Worm (Caenorhabditis elegans) whole organism, L1 larva: ENCODE results near the gene H35N09.1.

ENCODE experiments used
- C04F5.9 ChIP-seq: sonication (generic microtip); optimal IDR thresholded peaks from 2 replicates; lab custom pipeline; 2016; ENCODE audit warnings: missing genetic modification characterization, missing compliant biosample characterization
- C16A3.4 ChIP-seq: fragments of 150-350 bp; optimal IDR thresholded peaks from 2 replicates; lab custom pipeline; 2014; ENCODE audit warnings: missing biosample characterization, missing genetic modification characterization
- C34B4.2 ChIP-seq: sonication (generic microtip); optimal IDR thresholded peaks from 2 replicates; lab custom pipeline; 2017; ENCODE audit warnings: mild to moderate bottlenecking, missing genetic modification characterization, missing compliant biosample characterization
- aha-1 ChIP-seq: fragments of 150-350 bp; optimal IDR thresholded peaks from 2 replicates; lab custom pipeline; 2014; ENCODE audit warnings: missing biosample characterization, missing genetic modification characterization
- alr-1 ChIP-seq: fragments of 200-800 bp; sonication (Bioruptor generic); optimal IDR thresholded peaks from 2 replicates; lab custom pipeline; 2018; ENCODE audit warnings: borderline replicate concordance, mild to moderate bottlenecking, missing genetic modification characterization, missing compliant biosample characterization
- blmp-1 ChIP-seq: fragments of 150-350 bp; optimal IDR thresholded peaks from 2 replicates; lab custom pipeline; 2014; ENCODE audit warnings: missing biosample characterization, missing genetic modification characterization
- ceh-82 ChIP-seq, 3 experiments: fragments of 150-350 bp in 1 of 3; sonication (generic microtip) in 2 of 3; optimal IDR thresholded peaks; 2 replicates each; lab custom pipeline; 2014 to 2017; ENCODE audit warnings: missing biosample characterization in 3 of 3, missing genetic modification characterization in 3 of 3
- ceh-88 ChIP-seq: fragments of 200-800 bp; sonication (Bioruptor generic); IDR thresholded peaks from 2 replicates; pipeline ENCODE4 v1.3.6; 2022; ENCODE audit warnings: missing genetic modification characterization, missing compliant biosample characterization
- ceh-90 ChIP-seq: sonication (generic microtip); optimal IDR thresholded peaks from 2 replicates; lab custom pipeline; 2016; ENCODE audit warnings: missing genetic modification characterization, missing compliant biosample characterization
- dpl-1 ChIP-seq, 3 experiments: fragments of 150-350 bp in 2 of 3; sonication (generic microtip) in 1 of 3; optimal IDR thresholded peaks; 2 replicates each; lab custom pipeline; 2014 to 2017; ENCODE audit warnings: missing biosample characterization in 3 of 3, missing genetic modification characterization in 3 of 3, missing genetic modification reagents in 3 of 3
- dsc-1 ChIP-seq: sonication (generic microtip); optimal IDR thresholded peaks from 2 replicates; lab custom pipeline; 2016; ENCODE audit warnings: mild to moderate bottlenecking, missing genetic modification characterization, missing compliant biosample characterization
- efl-1 ChIP-seq, 4 experiments: fragments of 150-350 bp; optimal IDR thresholded peaks in 3 of 4; peaks in 1 of 4; 1 replicate in 1 of 4; 2 replicates in 3 of 4; lab custom pipeline; 2014; ENCODE audit warnings: missing biosample characterization in 2 of 4, missing genetic modification characterization in 2 of 4, missing genetic modification reagents in 2 of 4
- efl-3 ChIP-seq: fragments of 200-800 bp; sonication (Bioruptor generic); optimal IDR thresholded peaks from 2 replicates; lab custom pipeline; 2018; ENCODE audit warnings: mild to moderate bottlenecking, missing genetic modification characterization, missing compliant biosample characterization
- egl-27 ChIP-seq, 2 experiments: fragments of 150-350 bp in 1 of 2; sonication (generic microtip); optimal IDR thresholded peaks; 3 replicates each; lab custom pipeline; 2017 to 2018; ENCODE audit warnings: missing biosample characterization in 2 of 2, missing genetic modification characterization in 2 of 2, missing genetic modification reagents in 2 of 2
- elt-3 ChIP-seq, 6 experiments: fragments of 150-350 bp in 1 of 6; sonication (generic microtip); optimal IDR thresholded peaks; 2 replicates each; lab custom pipeline; 2017 to 2018; ENCODE audit warnings: missing biosample characterization in 6 of 6, missing genetic modification characterization in 6 of 6, inconsistent platforms in 1 of 6
- ets-5 ChIP-seq: fragments of 200-800 bp; sonication (Bioruptor generic); IDR thresholded peaks from 2 replicates; pipeline ENCODE4 v1.3.6; 2022; ENCODE audit warnings: missing genetic modification characterization, missing compliant biosample characterization
- fkh-10 ChIP-seq: sonication (generic microtip); optimal IDR thresholded peaks from 2 replicates; lab custom pipeline; 2017; ENCODE audit warnings: missing biosample characterization, missing genetic modification reagents, missing genetic modification characterization
- fkh-4 ChIP-seq: sonication (generic microtip); optimal IDR thresholded peaks from 2 replicates; lab custom pipeline; 2016; ENCODE audit warnings: missing compliant biosample characterization, missing genetic modification characterization, borderline replicate concordance
- fkh-8 ChIP-seq: sonication (generic microtip); optimal IDR thresholded peaks from 2 replicates; lab custom pipeline; 2016; ENCODE audit warnings: mild to moderate bottlenecking, missing genetic modification characterization, missing compliant biosample characterization
- grh-1 ChIP-seq: fragments of 200-800 bp; sonication (Bioruptor generic); IDR thresholded peaks from 2 replicates; pipeline ENCODE4 v1.3.6; 2022; ENCODE audit warnings: missing genetic modification reagents, missing genetic modification characterization, missing compliant biosample characterization
- hlh-17 ChIP-seq: fragments of 200-800 bp; sonication (Bioruptor generic); optimal IDR thresholded peaks from 2 replicates; lab custom pipeline; 2018; ENCODE audit warnings: missing genetic modification characterization, mild to moderate bottlenecking, missing compliant biosample characterization, moderate library complexity, borderline replicate concordance
- hpl-2 ChIP-seq: fragments of 150-350 bp; optimal IDR thresholded peaks from 2 replicates; lab custom pipeline; 2014; ENCODE audit warnings: missing biosample characterization, missing genetic modification reagents, missing genetic modification characterization
- irx-1 ChIP-seq: sonication (generic microtip); optimal IDR thresholded peaks from 2 replicates; lab custom pipeline; 2016; ENCODE audit warnings: missing genetic modification characterization, missing compliant biosample characterization
- isw-1 ChIP-seq: fragments of 200-800 bp; sonication (Bioruptor generic); IDR thresholded peaks from 2 replicates; pipeline ENCODE4 v1.3.6; 2022; ENCODE audit warnings: missing genetic modification characterization, missing compliant biosample characterization
- lin-39 ChIP-seq: fragments of 150-350 bp; optimal IDR thresholded peaks from 2 replicates; lab custom pipeline; 2014; ENCODE audit warnings: missing biosample characterization, missing genetic modification reagents, missing genetic modification characterization
- mab-9 ChIP-seq: fragments of 200-800 bp; sonication (Bioruptor generic); IDR thresholded peaks from 2 replicates; pipeline ENCODE4 v1.3.6; 2022; ENCODE audit warnings: missing genetic modification reagents, missing genetic modification characterization, missing compliant biosample characterization
- mdl-1 ChIP-seq, 2 experiments: fragments of 150-350 bp; optimal IDR thresholded peaks; 2 replicates each; lab custom pipeline; 2014 to 2017; ENCODE audit warnings: missing biosample characterization in 2 of 2, missing genetic modification characterization in 2 of 2, inconsistent platforms in 1 of 2
- mep-1 ChIP-seq: fragments of 150-350 bp; optimal IDR thresholded peaks from 2 replicates; lab custom pipeline; 2014; ENCODE audit warnings: missing biosample characterization, missing genetic modification characterization
- nhr-11 ChIP-seq: fragments of 150-350 bp; optimal IDR thresholded peaks from 2 replicates; lab custom pipeline; 2014; ENCODE audit warnings: missing biosample characterization, missing genetic modification characterization
- nhr-12 ChIP-seq: sonication (generic microtip); optimal IDR thresholded peaks from 2 replicates; lab custom pipeline; 2017; ENCODE audit warnings: missing biosample characterization, missing genetic modification characterization
- nhr-19 ChIP-seq: fragments of 200-800 bp; sonication (Bioruptor generic); conservative IDR thresholded peaks from 2 replicates; pipeline ENCODE4 v1.3.6; 2022; ENCODE audit warnings: missing genetic modification characterization, missing compliant biosample characterization
- nhr-20 ChIP-seq: sonication (generic microtip); optimal IDR thresholded peaks from 2 replicates; lab custom pipeline; 2016; ENCODE audit warnings: mild to moderate bottlenecking, missing genetic modification characterization, missing compliant biosample characterization
- nhr-28 ChIP-seq: fragments of 150-350 bp; optimal IDR thresholded peaks from 2 replicates; lab custom pipeline; 2014; ENCODE audit warnings: missing biosample characterization, missing genetic modification characterization
- nhr-47 ChIP-seq: sonication (generic microtip); optimal IDR thresholded peaks from 2 replicates; lab custom pipeline; 2016; ENCODE audit warnings: mild to moderate bottlenecking, missing genetic modification characterization, moderate library complexity, missing compliant biosample characterization
- nhr-77 ChIP-seq: fragments of 150-350 bp; optimal IDR thresholded peaks from 2 replicates; lab custom pipeline; 2014; ENCODE audit warnings: missing biosample characterization, missing genetic modification characterization
- nhr-84 ChIP-seq: sonication (generic microtip); optimal IDR thresholded peaks from 2 replicates; lab custom pipeline; 2017; ENCODE audit warnings: missing biosample characterization, missing genetic modification characterization
- nhr-85 ChIP-seq: sonication (generic microtip); peaks from one replicate; lab custom pipeline; 2016; ENCODE audit warnings: missing genetic modification characterization, inconsistent platforms, missing compliant biosample characterization
- rnt-1 ChIP-seq: sonication (generic microtip); optimal IDR thresholded peaks from 2 replicates; lab custom pipeline; 2016; ENCODE audit warnings: mild to moderate bottlenecking, missing genetic modification characterization, moderate library complexity, missing compliant biosample characterization
- skn-1 ChIP-seq: fragments of 150-350 bp; optimal IDR thresholded peaks from 2 replicates; lab custom pipeline; 2014; ENCODE audit warnings: missing biosample characterization, missing genetic modification characterization
- snpc-4 ChIP-seq: fragments of 150-350 bp; optimal IDR thresholded peaks from 2 replicates; lab custom pipeline; 2014; ENCODE audit warnings: missing biosample characterization, missing genetic modification characterization
- sox-4 ChIP-seq: sonication (generic microtip); optimal IDR thresholded peaks from 2 replicates; lab custom pipeline; 2016; ENCODE audit warnings: missing genetic modification characterization, missing compliant biosample characterization
- sup-37 ChIP-seq: fragments of 200-800 bp; sonication (Bioruptor generic); optimal IDR thresholded peaks from 2 replicates; lab custom pipeline; 2018; ENCODE audit warnings: mild to moderate bottlenecking, missing genetic modification characterization, missing compliant biosample characterization
- tlp-1 ChIP-seq: fragments of 150-350 bp; optimal IDR thresholded peaks from 2 replicates; lab custom pipeline; 2014; ENCODE audit warnings: missing biosample characterization, missing genetic modification characterization
- unc-130 ChIP-seq: fragments of 150-350 bp; optimal IDR thresholded peaks from 2 replicates; lab custom pipeline; 2017; ENCODE audit warnings: missing biosample characterization, missing genetic modification characterization, inconsistent platforms
- unc-62 ChIP-seq: fragments of 150-350 bp; optimal IDR thresholded peaks from 2 replicates; lab custom pipeline; 2014; ENCODE audit warnings: missing biosample characterization, missing genetic modification reagents, missing genetic modification characterization
- unc-86 ChIP-seq: sonication (generic microtip); optimal IDR thresholded peaks from 2 replicates; lab custom pipeline; 2016; ENCODE audit warnings: missing genetic modification characterization, missing compliant biosample characterization
- xbp-1 ChIP-seq: sonication (generic microtip); optimal IDR thresholded peaks from 2 replicates; lab custom pipeline; 2016; ENCODE audit warnings: missing genetic modification characterization, missing compliant biosample characterization
- zag-1 ChIP-seq: fragments of 150-350 bp; optimal IDR thresholded peaks from 2 replicates; lab custom pipeline; 2014; ENCODE audit warnings: missing biosample characterization, missing genetic modification characterization
- ztf-11 ChIP-seq, 2 experiments: sonication (generic microtip); optimal IDR thresholded peaks; 2 replicates each; lab custom pipeline; 2016 to 2017; ENCODE audit warnings: missing genetic modification characterization in 2 of 2, missing biosample characterization in 1 of 2, missing compliant biosample characterization in 1 of 2
- ztf-4 ChIP-seq: fragments of 150-350 bp; optimal IDR thresholded peaks from 2 replicates; lab custom pipeline; 2014; ENCODE audit warnings: missing biosample characterization, missing genetic modification characterization

Gene H35N09.1

ce11 chrX:8608756-8609155 lies 3.6 kb downstream of the H35N09.1 start (continued):
- TF ChIP-seq ceh-90 (tag; lab: Kevin White, UChicago) (no peak), nhr-12 (no peak), elt-3 (tag; optimal IDR thresholded peaks at IDR 0.05; lab: Kevin White, UChicago) (peak in 2 of 6 experiments; percentile 10), C04F5.9 (tag; lab: Kevin White, UChicago) (no peak), dsc-1 (no peak), blmp-1 (no peak), mep-1 (tag; lab: Kevin White, UChicago) (peak; percentile 4), aha-1 (tag; lab: Kevin White, UChicago) (no peak), nhr-77 (peak; percentile 36), C34B4.2 (tag; lab: Kevin White, UChicago) (no peak), sup-37 (GFP tag; lab: Kevin White, UChicago) (no peak), egl-27 (tag; optimal IDR thresholded peaks at IDR 0.05; lab: Kevin White, UChicago) (no peak), ztf-11 (tag; optimal IDR thresholded peaks at IDR 0.05; lab: Kevin White, UChicago) (no peak), nhr-19 (GFP tag; lab: Robert Waterston, UW) (peak; percentile 62), nhr-28 (tag; lab: Kevin White, UChicago) (no peak), isw-1 (GFP tag; lab: Robert Waterston, UW) (no peak), hpl-2 (no peak), grh-1 (no peak), ceh-88 (no peak), sox-4 (tag; lab: Kevin White, UChicago) (no peak), mdl-1 (tag; optimal IDR thresholded peaks at IDR 0.05; lab: Kevin White, UChicago) (no peak), lin-39 (tag; lab: Kevin White, UChicago) (no peak), C16A3.4 (tag; lab: Kevin White, UChicago) (peak; percentile 9), fkh-8 (tag; lab: Kevin White, UChicago) (no peak), ceh-82 (tag; optimal IDR thresholded peaks at IDR 0.05; lab: Kevin White, UChicago) (peak in 2 of 3 experiments; percentile 11 to 23), hlh-17 (GFP tag; lab: Kevin White, UChicago) (no peak), skn-1 (tag; lab: Kevin White, UChicago) (no peak), efl-3 (GFP tag; lab: Kevin White, UChicago) (no peak), zag-1 (tag; lab: Kevin White, UChicago) (no peak), nhr-85 (peak; percentile 46), xbp-1 (tag; lab: Kevin White, UChicago) (no peak), nhr-47 (tag; lab: Kevin White, UChicago) (peak; percentile 54), ets-5 (GFP tag; lab: Robert Waterston, UW) (no peak), fkh-4 (tag; lab: Kevin White, UChicago) (no peak), nhr-84 (tag; lab: Kevin White, UChicago) (no peak), unc-86 (tag; lab: Kevin White, UChicago) (no peak), irx-1 (tag; lab: Kevin White, UChicago) (no peak), mab-9 (GFP tag; lab: Robert Waterston, UW) (no peak), nhr-11 (tag; lab: Kevin White, UChicago) (no peak), efl-1 (optimal IDR thresholded peaks at IDR 0.05; lab: Kevin White, UChicago) (no peak), efl-1 (GFP tag; optimal IDR thresholded peaks at IDR 0.05 in 1 of 2; lab: Kevin White, UChicago) (no peak), dpl-1 (GFP tag; optimal IDR thresholded peaks at IDR 0.05; lab: Kevin White, UChicago) (no peak), ztf-4 (tag; lab: Kevin White, UChicago) (no peak), unc-62 (GFP tag; lab: Kevin White, UChicago) (no peak), snpc-4 (tag; lab: Kevin White, UChicago) (no peak), alr-1 (tag; lab: Kevin White, UChicago) (no peak), tlp-1 (tag; lab: Kevin White, UChicago) (no peak), unc-130 (peak; percentile 8), fkh-10 (GFP tag; lab: Kevin White, UChicago) (no peak), rnt-1 (tag; lab: Kevin White, UChicago) (peak; percentile 73), nhr-20 (peak; percentile 54)
